Worm (Caenorhabditis elegans) whole organism, L3 larva: Measurements from ENCODE around the gene let-716.

Source experiments
- R02D3.7 ChIP-seq: fragments of 150-350 bp; optimal IDR thresholded peaks from 2 replicates; lab custom pipeline; 2014; ENCODE audit warnings: missing biosample characterization, missing genetic modification characterization
- ZK546.5 ChIP-seq: sonication (generic microtip); optimal IDR thresholded peaks from 2 replicates; lab custom pipeline; 2017; ENCODE audit warnings: missing biosample characterization, missing genetic modification characterization
- aly-2 ChIP-seq: fragments of 150-350 bp; optimal IDR thresholded peaks from 2 replicates; lab custom pipeline; 2014; ENCODE audit warnings: missing biosample characterization, missing genetic modification characterization
- ama-1 ChIP-seq: fragments of 150-350 bp; optimal IDR thresholded peaks from 2 replicates; lab custom pipeline; 2018
- ceh-28 ChIP-seq: fragments of 150-350 bp; optimal IDR thresholded peaks from 2 replicates; lab custom pipeline; 2014; ENCODE audit warnings: missing biosample characterization, missing genetic modification reagents, missing genetic modification characterization
- ceh-82 ChIP-seq: fragments of 150-350 bp; optimal IDR thresholded peaks from 2 replicates; lab custom pipeline; 2014; ENCODE audit warnings: missing biosample characterization, missing genetic modification characterization
- ceh-9 ChIP-seq: sonication (generic microtip); optimal IDR thresholded peaks from 2 replicates; lab custom pipeline; 2018; ENCODE audit warnings: missing biosample characterization, missing genetic modification characterization
- daf-12 ChIP-seq: fragments of 150-350 bp; optimal IDR thresholded peaks from 2 replicates; lab custom pipeline; 2014; ENCODE audit warnings: missing biosample characterization, missing genetic modification reagents, missing genetic modification characterization
- elt-1 ChIP-seq: fragments of 150-350 bp; optimal IDR thresholded peaks from 2 replicates; lab custom pipeline; 2014; ENCODE audit warnings: missing biosample characterization, missing genetic modification characterization
- elt-2 ChIP-seq: sonication (generic microtip); optimal IDR thresholded peaks from 2 replicates; lab custom pipeline; 2016; ENCODE audit warnings: missing genetic modification reagents, mild to moderate bottlenecking, missing genetic modification characterization, missing compliant biosample characterization
- elt-3 ChIP-seq, 3 experiments: fragments of 150-350 bp in 1 of 3; sonication (generic microtip) in 2 of 3; optimal IDR thresholded peaks; 2 replicates in 2 of 3; 4 replicates in 1 of 3; lab custom pipeline; 2014 to 2017; ENCODE audit warnings: missing biosample characterization in 3 of 3, missing genetic modification characterization in 3 of 3
- eor-1 ChIP-seq, 2 experiments: fragments of 150-350 bp; optimal IDR thresholded peaks; 2 replicates each; lab custom pipeline; 2014 to 2018; ENCODE audit warnings: missing biosample characterization in 2 of 2, missing genetic modification characterization in 2 of 2
- fkh-10 ChIP-seq: sonication (generic microtip); optimal IDR thresholded peaks from 2 replicates; lab custom pipeline; 2017; ENCODE audit warnings: missing biosample characterization, missing genetic modification reagents, missing genetic modification characterization
- fkh-2 ChIP-seq: fragments of 150-350 bp; optimal IDR thresholded peaks from 2 replicates; lab custom pipeline; 2014; ENCODE audit warnings: missing biosample characterization, missing genetic modification reagents, missing genetic modification characterization
- fos-1 ChIP-seq: fragments of 150-350 bp; optimal IDR thresholded peaks from 2 replicates; lab custom pipeline; 2014; ENCODE audit warnings: missing biosample characterization, missing genetic modification characterization
- jun-1 ChIP-seq: fragments of 150-350 bp; optimal IDR thresholded peaks from 2 replicates; lab custom pipeline; 2014; ENCODE audit warnings: missing biosample characterization, missing genetic modification reagents, missing genetic modification characterization
- lin-39 ChIP-seq: fragments of 150-350 bp; optimal IDR thresholded peaks from 2 replicates; lab custom pipeline; 2018; ENCODE audit warnings: missing biosample characterization, missing genetic modification reagents, missing genetic modification characterization
- lsy-12 ChIP-seq: sonication (generic microtip); optimal IDR thresholded peaks from 2 replicates; lab custom pipeline; 2016; ENCODE audit warnings: mild to moderate bottlenecking, missing genetic modification characterization, missing compliant biosample characterization
- mdl-1 ChIP-seq: fragments of 150-350 bp; optimal IDR thresholded peaks from 2 replicates; lab custom pipeline; 2014; ENCODE audit warnings: missing biosample characterization, missing genetic modification characterization
- mml-1 ChIP-seq: fragments of 150-350 bp; sonication (generic microtip); optimal IDR thresholded peaks from 3 replicates; lab custom pipeline; 2014; ENCODE audit warnings: missing biosample characterization, missing genetic modification characterization
- nhr-11 ChIP-seq: fragments of 150-350 bp; optimal IDR thresholded peaks from 2 replicates; lab custom pipeline; 2014; ENCODE audit warnings: missing biosample characterization, missing genetic modification characterization
- nhr-23 ChIP-seq: fragments of 150-350 bp; optimal IDR thresholded peaks from 2 replicates; lab custom pipeline; 2014; ENCODE audit warnings: missing biosample characterization, missing genetic modification reagents, missing genetic modification characterization
- nhr-28 ChIP-seq: fragments of 150-350 bp; optimal IDR thresholded peaks from 2 replicates; lab custom pipeline; 2014; ENCODE audit warnings: missing biosample characterization, missing genetic modification characterization
- nhr-43 ChIP-seq: sonication (generic microtip); optimal IDR thresholded peaks from 2 replicates; lab custom pipeline; 2016; ENCODE audit warnings: mild to moderate bottlenecking, missing genetic modification characterization, missing compliant biosample characterization; ENCODE audit not compliant: poor library complexity, severe bottlenecking
- nhr-76 ChIP-seq: fragments of 150-350 bp; sonication (generic microtip); optimal IDR thresholded peaks from 5 replicates; lab custom pipeline; 2014; ENCODE audit warnings: missing biosample characterization, missing genetic modification characterization
- nhr-77 ChIP-seq: fragments of 150-350 bp; optimal IDR thresholded peaks from 2 replicates; lab custom pipeline; 2014; ENCODE audit warnings: missing biosample characterization, missing genetic modification characterization
- pha-4 ChIP-seq: fragments of 150-350 bp; optimal IDR thresholded peaks from 2 replicates; lab custom pipeline; 2014; ENCODE audit warnings: missing biosample characterization, missing genetic modification reagents, missing genetic modification characterization
- pqm-1 ChIP-seq: fragments of 150-350 bp; optimal IDR thresholded peaks from 2 replicates; lab custom pipeline; 2017; ENCODE audit warnings: missing biosample characterization, missing genetic modification characterization, inconsistent platforms
- sea-2 ChIP-seq: fragments of 150-350 bp; sonication (generic microtip); optimal IDR thresholded peaks from 4 replicates; lab custom pipeline; 2014; ENCODE audit warnings: missing biosample characterization, missing genetic modification reagents, missing genetic modification characterization
- tbx-2 ChIP-seq: sonication (generic microtip); optimal IDR thresholded peaks from 2 replicates; lab custom pipeline; 2016; ENCODE audit warnings: mild to moderate bottlenecking, missing genetic modification characterization, missing compliant biosample characterization
- unc-39 ChIP-seq: sonication (generic microtip); optimal IDR thresholded peaks from 4 replicates; lab custom pipeline; 2017; ENCODE audit warnings: missing biosample characterization, missing genetic modification characterization
- unc-62 ChIP-seq: fragments of 150-350 bp; sonication (generic microtip); optimal IDR thresholded peaks from 4 replicates; lab custom pipeline; 2014; ENCODE audit warnings: missing biosample characterization, missing genetic modification reagents, missing genetic modification characterization
- zag-1 ChIP-seq: fragments of 150-350 bp; optimal IDR thresholded peaks from 2 replicates; lab custom pipeline; 2014; ENCODE audit warnings: missing biosample characterization, missing genetic modification characterization
- ztf-11 ChIP-seq: fragments of 150-350 bp; optimal IDR thresholded peaks from 2 replicates; lab custom pipeline; 2014; ENCODE audit warnings: missing biosample characterization, missing genetic modification characterization
- ztf-4 ChIP-seq: fragments of 150-350 bp; optimal IDR thresholded peaks from 2 replicates; lab custom pipeline; 2014; ENCODE audit warnings: missing biosample characterization, missing genetic modification characterization

The let-716 gene

DNA sequence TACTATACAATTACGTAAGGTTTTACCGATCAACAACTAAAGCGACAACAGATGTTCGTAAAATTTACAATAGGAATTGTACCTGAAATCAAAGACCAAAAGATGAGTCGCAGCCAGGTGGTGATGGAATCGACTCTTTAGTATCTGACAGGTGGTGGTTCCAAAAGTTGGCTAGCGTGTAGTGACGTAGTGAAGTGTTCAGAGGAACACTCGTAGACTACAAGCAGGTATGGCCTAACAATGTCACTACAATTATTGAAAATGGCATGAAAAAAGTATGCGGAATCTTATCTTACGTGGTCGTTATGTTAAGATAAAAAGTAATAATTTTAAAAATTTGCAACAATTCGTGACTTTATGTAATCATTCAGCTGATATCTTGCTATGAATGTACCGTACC lies 38.1 kb downstream of the let-716 start:
- TF ChIP-seq sea-2 (GFP tag; lab: Kevin White, UChicago) (no peak), daf-12 (tag; lab: Kevin White, UChicago) (no peak), pqm-1 (no peak), lin-39 (tag; lab: Kevin White, UChicago) (no peak), unc-62 (GFP tag; lab: Kevin White, UChicago) (no peak), fkh-2 (tag; lab: Kevin White, UChicago) (no peak), elt-3 (tag; optimal IDR thresholded peaks at IDR 0.05; lab: Kevin White, UChicago) (no peak), R02D3.7 (no peak), nhr-77 (tag; lab: Kevin White, UChicago) (no peak), nhr-76 (no peak), nhr-28 (no peak), lsy-12 (tag; lab: Kevin White, UChicago) (no peak), ama-1 (lab: Kevin White, UChicago) (no peak), ZK546.5 (no peak), zag-1 (tag; lab: Kevin White, UChicago) (no peak), unc-39 (tag; lab: Kevin White, UChicago) (no peak), aly-2 (tag; lab: Kevin White, UChicago) (no peak)

DNA sequence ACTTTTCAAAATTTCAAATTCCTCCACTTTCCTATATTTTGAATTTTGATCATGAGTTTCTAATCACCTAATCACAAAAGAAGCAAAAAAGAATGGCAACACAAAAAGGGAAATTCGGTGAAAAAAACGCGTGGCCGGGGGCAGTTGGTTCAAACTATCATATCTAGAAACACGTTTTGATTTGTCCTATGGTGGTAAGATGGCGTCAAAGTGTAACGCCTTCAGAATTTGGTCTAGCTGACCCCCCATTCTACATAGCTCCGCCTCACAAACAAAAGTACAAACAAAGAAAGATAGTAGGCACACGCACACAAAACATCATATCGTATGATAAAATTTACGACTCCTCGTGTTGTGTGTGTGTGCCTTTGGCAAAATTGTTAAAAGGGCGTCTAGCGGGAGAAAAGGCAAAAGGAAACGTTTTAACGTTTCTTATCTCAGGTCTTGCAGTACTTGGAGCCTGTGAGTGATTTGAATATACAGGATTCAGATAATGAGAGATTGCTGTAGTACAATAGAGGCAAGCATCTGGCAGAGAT lies 38.7 kb downstream of the let-716 start:
- TF ChIP-seq jun-1 (tag; lab: Kevin White, UChicago) (no peak), nhr-23 (tag; lab: Kevin White, UChicago) (no peak), ceh-28 (no peak), nhr-43 (peak; percentile 72), pha-4 (tag; lab: Kevin White, UChicago) (peak; percentile 19), mdl-1 (tag; lab: Kevin White, UChicago) (peak; percentile 47), tbx-2 (no peak), nhr-28 (no peak), elt-3 (tag; optimal IDR thresholded peaks at IDR 0.05; lab: Kevin White, UChicago) (peak in 1 of 3 experiments; percentile 3), pqm-1 (peak; percentile 89), elt-2 (tag; lab: Kevin White, UChicago) (peak; percentile 91)

DNA sequence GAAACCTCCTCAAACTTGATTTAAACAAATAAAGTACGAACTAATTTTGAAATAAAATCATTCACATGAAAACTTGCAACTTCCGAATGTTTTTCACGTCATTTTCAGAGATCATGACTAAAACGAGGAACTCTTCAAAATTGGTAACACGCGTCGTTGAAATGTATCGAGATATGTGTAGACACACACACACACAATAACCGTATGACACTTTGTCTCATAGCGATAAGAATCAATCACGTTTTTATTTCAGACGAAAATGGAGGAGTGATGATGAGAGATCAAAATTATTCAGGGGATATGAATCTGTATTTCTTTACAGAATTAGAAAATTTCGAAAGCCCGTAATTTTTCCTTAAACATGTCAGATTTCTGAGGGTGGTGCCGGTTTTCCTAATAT lies 39.4 kb downstream of the let-716 start:
- TF ChIP-seq elt-1 (peak; percentile 14), elt-2 (tag; lab: Kevin White, UChicago) (peak; percentile 34), pqm-1 (peak; percentile 85), zag-1 (tag; lab: Kevin White, UChicago) (no peak), lsy-12 (tag; lab: Kevin White, UChicago) (peak; percentile 2), jun-1 (tag; lab: Kevin White, UChicago) (peak; percentile 10), nhr-11 (tag; lab: Kevin White, UChicago) (no peak), ceh-9 (no peak)

DNA sequence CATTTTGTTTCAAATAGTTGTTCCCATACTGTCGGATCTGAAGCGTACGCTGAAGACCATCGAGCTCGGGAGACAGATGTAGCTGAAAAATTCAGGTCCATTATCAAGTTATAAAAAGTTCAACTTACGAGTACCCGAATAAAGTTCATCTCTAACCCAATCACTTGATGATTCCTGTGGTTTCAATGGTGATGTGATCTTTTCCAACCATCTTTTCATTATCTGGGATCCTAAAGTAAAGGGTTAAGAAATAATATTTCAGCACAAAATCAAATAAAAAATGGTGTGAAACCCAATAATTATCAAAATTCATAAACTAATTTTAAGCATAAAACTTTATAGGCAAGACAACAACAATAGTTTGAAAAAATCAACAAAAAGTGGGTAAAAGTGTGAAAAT lies 43.9 kb downstream of the let-716 start, which contains the start of gene C05D11.8:
Gene C05D11.8 (minus strand): TSS at position 101 of the 400 bp plus-strand sequence.
- TF ChIP-seq pha-4 (tag; lab: Kevin White, UChicago) (no peak), mml-1 (tag; lab: Kevin White, UChicago) (no peak), elt-1 (no peak), elt-2 (tag; lab: Kevin White, UChicago) (no peak), ama-1 (lab: Kevin White, UChicago) (no peak), eor-1 (tag; optimal IDR thresholded peaks at IDR 0.05; lab: Kevin White, UChicago) (no peak), aly-2 (tag; lab: Kevin White, UChicago) (no peak), ztf-4 (tag; lab: Kevin White, UChicago) (no peak), mdl-1 (tag; lab: Kevin White, UChicago) (no peak), lin-39 (tag; lab: Kevin White, UChicago) (no peak), nhr-28 (no peak), ztf-11 (tag; lab: Kevin White, UChicago) (no peak), fkh-10 (no peak), fkh-2 (tag; lab: Kevin White, UChicago) (no peak), unc-39 (tag; lab: Kevin White, UChicago) (no peak), daf-12 (tag; lab: Kevin White, UChicago) (no peak), ceh-28 (no peak), elt-3 (tag; optimal IDR thresholded peaks at IDR 0.05; lab: Kevin White, UChicago) (no peak), ceh-82 (tag; lab: Kevin White, UChicago) (no peak)

DNA sequence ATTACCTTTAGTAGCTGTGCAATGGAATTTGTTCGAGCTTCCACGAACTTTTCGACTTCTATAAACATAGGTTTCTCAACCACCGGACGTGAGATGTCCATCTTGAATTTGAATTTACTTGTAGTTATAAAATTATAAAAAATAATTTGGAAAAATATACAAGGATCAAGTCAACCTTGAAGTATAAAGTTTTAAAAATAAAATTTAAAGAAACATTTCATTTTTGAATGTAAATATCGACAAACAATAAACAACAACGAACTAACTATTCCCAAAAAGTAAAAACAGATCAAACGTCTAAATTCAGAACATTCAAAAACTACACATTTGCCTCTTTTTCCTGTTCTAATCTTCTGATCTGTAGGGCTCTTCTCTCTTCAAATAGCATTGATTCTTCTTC lies 47.5 kb downstream of the let-716 start, which contains the start of gene popl-1:
Gene popl-1 (minus strand): TSS at position 101 of the 400 bp plus-strand sequence.
- TF ChIP-seq unc-39 (tag; lab: Kevin White, UChicago) (no peak), fos-1 (tag; lab: Kevin White, UChicago) (no peak), nhr-77 (tag; lab: Kevin White, UChicago) (no peak), tbx-2 (no peak), R02D3.7 (no peak), ceh-9 (no peak), nhr-23 (tag; lab: Kevin White, UChicago) (no peak), lsy-12 (tag; lab: Kevin White, UChicago) (no peak), ama-1 (lab: Kevin White, UChicago) (no peak)
